Worm (Caenorhabditis elegans) whole organism, mixed stage, embryonic: ENCODE measurements around the gene dnc-1.

ENCODE experiments used
- ces-1 ChIP-seq: fragments of 150-350 bp; optimal IDR thresholded peaks from 2 replicates; lab custom pipeline; 2014; ENCODE audit warnings: missing biosample characterization, missing genetic modification reagents, missing genetic modification characterization
- elt-1 ChIP-seq: sonication (generic microtip); optimal IDR thresholded peaks from 2 replicates; lab custom pipeline; 2017; ENCODE audit warnings: missing genetic modification characterization, mild to moderate bottlenecking, missing compliant biosample characterization, antibody characterized with exemption, moderate library complexity, borderline replicate concordance; ENCODE audit not compliant: insufficient read depth
- elt-3 ChIP-seq: fragments of 150-350 bp; optimal IDR thresholded peaks from 2 replicates; lab custom pipeline; 2014; ENCODE audit warnings: missing biosample characterization, missing genetic modification characterization
- lin-13 ChIP-seq: fragments of 150-350 bp; optimal IDR thresholded peaks from 2 replicates; lab custom pipeline; 2014; ENCODE audit warnings: missing biosample characterization, missing genetic modification characterization
- mab-5 ChIP-seq: fragments of 150-350 bp; optimal IDR thresholded peaks from 2 replicates; lab custom pipeline; 2014; ENCODE audit warnings: missing biosample characterization, missing genetic modification characterization
- nhr-12 ChIP-seq: fragments of 150-350 bp; optimal IDR thresholded peaks from 2 replicates; lab custom pipeline; 2014; ENCODE audit warnings: missing biosample characterization, missing genetic modification characterization
- nhr-237 ChIP-seq: fragments of 150-350 bp; optimal IDR thresholded peaks from 2 replicates; lab custom pipeline; 2014; ENCODE audit warnings: missing biosample characterization, missing genetic modification characterization
- unc-39 ChIP-seq: fragments of 150-350 bp; optimal IDR thresholded peaks from 2 replicates; lab custom pipeline; 2014; ENCODE audit warnings: missing biosample characterization, missing genetic modification characterization
- unc-62 ChIP-seq: fragments of 150-350 bp; optimal IDR thresholded peaks from 2 replicates; lab custom pipeline; 2014; ENCODE audit warnings: missing biosample characterization, missing genetic modification reagents, missing genetic modification characterization

DNA sequence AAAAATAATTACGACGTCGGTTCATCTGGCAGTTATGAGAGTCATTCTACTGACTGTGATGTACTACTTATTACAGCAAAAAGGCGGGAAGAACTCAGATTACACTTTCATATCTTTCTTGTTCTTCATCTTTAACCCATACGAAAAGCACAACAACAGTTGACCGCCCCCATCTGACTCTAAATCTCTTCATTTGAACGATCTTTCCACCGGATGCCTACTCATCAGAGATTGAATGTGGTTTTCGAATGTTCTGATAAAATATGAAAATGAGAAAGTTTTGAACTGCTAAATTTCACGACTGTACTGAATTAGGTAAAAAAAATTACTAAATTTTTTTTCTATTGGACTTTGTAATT, 25.2 kb upstream of the dnc-1 start, which contains the start of gene sri-19:
- TF ChIP-seq elt-3 (tag; lab: Kevin White, UChicago) = no peak
- TF ChIP-seq unc-62 (GFP tag; lab: Kevin White, UChicago) = no peak
- TF ChIP-seq lin-13 (tag; lab: Kevin White, UChicago) = no peak
- no peak for TF ChIP-seq nhr-237 (tag; lab: Kevin White, UChicago)
- no peak for TF ChIP-seq unc-39 (tag; lab: Kevin White, UChicago)
- no peak for TF ChIP-seq mab-5 (tag; lab: Kevin White, UChicago)
- TF ChIP-seq elt-1 (tag; lab: Kevin White, UChicago) = no peak
- no peak for TF ChIP-seq ces-1 (GFP tag; lab: Kevin White, UChicago)
- TF ChIP-seq nhr-12 (tag; lab: Kevin White, UChicago) = no peak
